Worm (Caenorhabditis elegans): ENCODE data around the gene rpn-3.

rpn-3 gene

DNA sequence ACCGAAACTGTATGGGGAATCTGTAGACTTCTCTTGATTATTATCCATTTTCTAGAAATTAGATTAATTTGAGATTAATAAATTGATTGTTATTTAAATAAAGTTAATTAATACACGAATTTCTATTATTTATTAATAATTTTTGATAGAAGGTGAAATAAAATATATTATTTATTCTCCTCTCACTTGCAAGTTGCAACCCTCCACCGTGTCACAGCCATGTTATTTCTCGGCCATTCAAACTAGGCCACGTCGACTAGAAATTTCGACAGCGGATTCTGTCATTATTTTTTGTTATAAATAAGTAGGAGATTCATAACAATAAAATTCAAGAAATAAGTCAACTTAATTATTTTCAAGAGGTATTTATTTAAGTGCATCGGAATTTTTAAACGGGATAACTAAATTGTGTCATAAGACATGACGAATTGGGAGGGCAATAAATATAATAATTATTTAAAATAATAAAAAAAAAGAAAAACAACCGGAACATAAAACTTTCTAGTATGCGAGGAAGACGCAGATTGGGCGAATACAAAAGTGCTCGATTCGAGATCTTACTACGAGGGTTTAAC lies 3.5 kb upstream of the rpn-3 start, which contains the start of gene ufbp-1 (continued):
- peak; percentile 41; the same call in 1 of the 2 replicates for TF ChIP-seq mab-9 (GFP tag; IDR thresholded peaks at IDR 0.05)
- TF ChIP-seq nhr-90 (tag; optimal IDR thresholded peaks at IDR 0.05; ENCODE audit: poor library complexity): peak; percentile 60
- peak in 1 of 6 experiments; percentile 90 for TF ChIP-seq elt-3 (tag; optimal IDR thresholded peaks at IDR 0.05)
- TF ChIP-seq fos-1 (tag; optimal IDR thresholded peaks at IDR 0.05): no peak
- peak; percentile 19 for TF ChIP-seq nhr-47 (tag; optimal IDR thresholded peaks at IDR 0.05)
- TF ChIP-seq snu-23 (GFP tag; optimal IDR thresholded peaks at IDR 0.05): peak; percentile 60
- TF ChIP-seq lin-13 (GFP tag; optimal IDR thresholded peaks at IDR 0.05): peak; percentile 58
- TF ChIP-seq vab-15 (tag; optimal IDR thresholded peaks at IDR 0.05): no peak
- TF ChIP-seq nhr-11 (tag; optimal IDR thresholded peaks at IDR 0.05): no peak
- peak; percentile 70 for TF ChIP-seq nhr-85 (tag)
- TF ChIP-seq lir-3 (tag; optimal IDR thresholded peaks at IDR 0.05; ENCODE audit: poor library complexity): no peak
- peak; percentile 24 to 65 (median 44) for TF ChIP-seq dpl-1 (GFP tag; optimal IDR thresholded peaks at IDR 0.05)
- no peak for TF ChIP-seq sptf-1 (tag; optimal IDR thresholded peaks at IDR 0.05)
- peak; percentile 18 for TF ChIP-seq fkh-8 (tag; optimal IDR thresholded peaks at IDR 0.05)
- TF ChIP-seq lsy-2 (tag; optimal IDR thresholded peaks at IDR 0.05): peak; percentile 45 to 86
- peak; percentile 68 for TF ChIP-seq blmp-1 (tag; optimal IDR thresholded peaks at IDR 0.05)
- peak; percentile 33 for TF ChIP-seq dsc-1 (tag; optimal IDR thresholded peaks at IDR 0.05)
- no peak for TF ChIP-seq efl-3 (GFP tag; optimal IDR thresholded peaks at IDR 0.05)
- peak; percentile 53 for TF ChIP-seq rnt-1 (tag; optimal IDR thresholded peaks at IDR 0.05)
- TF ChIP-seq efl-1 (optimal IDR thresholded peaks at IDR 0.05): no peak
- TF ChIP-seq efl-1 (GFP tag; optimal IDR thresholded peaks at IDR 0.05 in 1 of 2): peak; percentile 27 to 57
- no peak for TF ChIP-seq sup-37 (GFP tag; optimal IDR thresholded peaks at IDR 0.05)
- peak; percentile 83 for TF ChIP-seq snpc-4 (tag; optimal IDR thresholded peaks at IDR 0.05)
- TF ChIP-seq pqm-1 (tag; optimal IDR thresholded peaks at IDR 0.05): no peak
- TF ChIP-seq C34B4.2 (tag; optimal IDR thresholded peaks at IDR 0.05): no peak
- TF ChIP-seq lin-35 (GFP tag; optimal IDR thresholded peaks at IDR 0.05): peak; percentile 16 to 65
- TF ChIP-seq ces-1 (GFP tag; optimal IDR thresholded peaks at IDR 0.05): no peak
- no peak for TF ChIP-seq unc-30 (tag; optimal IDR thresholded peaks at IDR 0.05)
- TF ChIP-seq F16B12.6 (tag; optimal IDR thresholded peaks at IDR 0.05): peak; percentile 1
- TF ChIP-seq nhr-28 (tag; optimal IDR thresholded peaks at IDR 0.05): no peak
- no peak for TF ChIP-seq Y116A8C.19 (tag; optimal IDR thresholded peaks at IDR 0.05; ENCODE audit: borderline replicate concordance)
- TF ChIP-seq zag-1 (tag; optimal IDR thresholded peaks at IDR 0.05): no peak
- TF ChIP-seq nhr-19 (GFP tag; conservative IDR thresholded peaks at IDR 0.05): peak; percentile 29; the same call in 1 of the 2 replicates
- no peak for TF ChIP-seq jun-1 (tag; optimal IDR thresholded peaks at IDR 0.05)
- no peak for TF ChIP-seq ceh-82 (tag; optimal IDR thresholded peaks at IDR 0.05)
- no peak for TF ChIP-seq fkh-4 (tag; optimal IDR thresholded peaks at IDR 0.05; ENCODE audit: borderline replicate concordance)
- TF ChIP-seq nhr-84 (tag; optimal IDR thresholded peaks at IDR 0.05): no peak
- no peak for TF ChIP-seq tlp-1 (tag; optimal IDR thresholded peaks at IDR 0.05)
- peak; percentile 76 for TF ChIP-seq nhr-71 (tag; optimal IDR thresholded peaks at IDR 0.05)
- no peak for TF ChIP-seq ceh-8 (GFP tag; optimal IDR thresholded peaks at IDR 0.05)
- peak; percentile 44; the same call in 1 of the 2 replicates for TF ChIP-seq ceh-88 (GFP tag; IDR thresholded peaks at IDR 0.05)
- TF ChIP-seq ztf-11 (tag; optimal IDR thresholded peaks at IDR 0.05): peak in 1 of 2 experiments; percentile 26
- peak; percentile 91 for TF ChIP-seq xbp-1 (tag; optimal IDR thresholded peaks at IDR 0.05)
- no peak for TF ChIP-seq C16A3.4 (tag; optimal IDR thresholded peaks at IDR 0.05)
- TF ChIP-seq tbx-2 (tag; optimal IDR thresholded peaks at IDR 0.05): no peak
- TF ChIP-seq nhr-76 (tag; optimal IDR thresholded peaks at IDR 0.05): no peak
- no peak for TF ChIP-seq hlh-17 (GFP tag; optimal IDR thresholded peaks at IDR 0.05; ENCODE audit: borderline replicate concordance)
- TF ChIP-seq hpl-2 (GFP tag; optimal IDR thresholded peaks at IDR 0.05): no peak
- TF ChIP-seq ceh-63 (GFP tag; optimal IDR thresholded peaks at IDR 0.05): no peak
- no peak for TF ChIP-seq lin-39 (tag; optimal IDR thresholded peaks at IDR 0.05)
- peak; percentile 6 for TF ChIP-seq unc-86 (tag; optimal IDR thresholded peaks at IDR 0.05)
- TF ChIP-seq ceh-90 (tag; optimal IDR thresholded peaks at IDR 0.05): peak; percentile 36

Measured in whole organism, L1 larva.